Worm (Caenorhabditis elegans) whole organism, L3 larva: ENCODE results near the gene dro-1.
A peak's percentile ranks its signal among the peaks of the same experiment; 100 is the strongest.

ENCODE experiments used
- R02D3.7 ChIP-seq: fragments of 150-350 bp; optimal IDR thresholded peaks from 2 replicates; lab custom pipeline; 2014; ENCODE audit warnings: missing biosample characterization, missing genetic modification characterization
- ZK546.5 ChIP-seq: sonication (generic microtip); optimal IDR thresholded peaks from 2 replicates; lab custom pipeline; 2017; ENCODE audit warnings: missing biosample characterization, missing genetic modification characterization
- aly-2 ChIP-seq: fragments of 150-350 bp; optimal IDR thresholded peaks from 2 replicates; lab custom pipeline; 2014; ENCODE audit warnings: missing biosample characterization, missing genetic modification characterization
- ama-1 ChIP-seq: fragments of 150-350 bp; optimal IDR thresholded peaks from 2 replicates; lab custom pipeline; 2018
- ceh-16 ChIP-seq: sonication (generic microtip); optimal IDR thresholded peaks from 2 replicates; lab custom pipeline; 2017; ENCODE audit warnings: missing biosample characterization, missing genetic modification characterization
- daf-12 ChIP-seq: fragments of 150-350 bp; optimal IDR thresholded peaks from 2 replicates; lab custom pipeline; 2014; ENCODE audit warnings: missing biosample characterization, missing genetic modification reagents, missing genetic modification characterization
- elt-1 ChIP-seq: fragments of 150-350 bp; optimal IDR thresholded peaks from 2 replicates; lab custom pipeline; 2014; ENCODE audit warnings: missing biosample characterization, missing genetic modification characterization
- elt-2 ChIP-seq: sonication (generic microtip); optimal IDR thresholded peaks from 2 replicates; lab custom pipeline; 2016; ENCODE audit warnings: missing genetic modification reagents, mild to moderate bottlenecking, missing genetic modification characterization, missing compliant biosample characterization
- eor-1 ChIP-seq, 2 experiments: fragments of 150-350 bp; optimal IDR thresholded peaks; 2 replicates each; lab custom pipeline; 2014 to 2018; ENCODE audit warnings: missing biosample characterization in 2 of 2, missing genetic modification characterization in 2 of 2
- fkh-2 ChIP-seq: fragments of 150-350 bp; optimal IDR thresholded peaks from 2 replicates; lab custom pipeline; 2014; ENCODE audit warnings: missing biosample characterization, missing genetic modification reagents, missing genetic modification characterization
- fos-1 ChIP-seq: fragments of 150-350 bp; optimal IDR thresholded peaks from 2 replicates; lab custom pipeline; 2014; ENCODE audit warnings: missing biosample characterization, missing genetic modification characterization
- hmg-11 ChIP-seq: sonication (generic microtip); optimal IDR thresholded peaks from 2 replicates; lab custom pipeline; 2016; ENCODE audit warnings: missing genetic modification characterization, missing compliant biosample characterization
- jun-1 ChIP-seq: fragments of 150-350 bp; optimal IDR thresholded peaks from 2 replicates; lab custom pipeline; 2014; ENCODE audit warnings: missing biosample characterization, missing genetic modification reagents, missing genetic modification characterization
- lin-15B ChIP-seq: fragments of 150-350 bp; optimal IDR thresholded peaks from 2 replicates; lab custom pipeline; 2014; ENCODE audit warnings: missing biosample characterization, missing genetic modification characterization
- lin-39 ChIP-seq: fragments of 150-350 bp; optimal IDR thresholded peaks from 2 replicates; lab custom pipeline; 2018; ENCODE audit warnings: missing biosample characterization, missing genetic modification reagents, missing genetic modification characterization
- lsy-12 ChIP-seq: sonication (generic microtip); optimal IDR thresholded peaks from 2 replicates; lab custom pipeline; 2016; ENCODE audit warnings: mild to moderate bottlenecking, missing genetic modification characterization, missing compliant biosample characterization
- mml-1 ChIP-seq: fragments of 150-350 bp; sonication (generic microtip); optimal IDR thresholded peaks from 3 replicates; lab custom pipeline; 2014; ENCODE audit warnings: missing biosample characterization, missing genetic modification characterization
- nfya-1 ChIP-seq: sonication (generic microtip); optimal IDR thresholded peaks from 2 replicates; lab custom pipeline; 2017; ENCODE audit warnings: missing genetic modification characterization, mild to moderate bottlenecking, missing compliant biosample characterization, antibody characterized with exemption, moderate library complexity; ENCODE audit not compliant: insufficient read depth
- nhr-12 ChIP-seq: fragments of 150-350 bp; optimal IDR thresholded peaks from 2 replicates; lab custom pipeline; 2014; ENCODE audit warnings: missing biosample characterization, missing genetic modification characterization
- nhr-25 ChIP-seq: sonication (generic microtip); optimal IDR thresholded peaks from 2 replicates; lab custom pipeline; 2017; ENCODE audit warnings: missing biosample characterization, missing genetic modification characterization
- nhr-28 ChIP-seq: fragments of 150-350 bp; optimal IDR thresholded peaks from 2 replicates; lab custom pipeline; 2014; ENCODE audit warnings: missing biosample characterization, missing genetic modification characterization
- nhr-67 ChIP-seq: fragments of 150-350 bp; optimal IDR thresholded peaks from 2 replicates; lab custom pipeline; 2014; ENCODE audit warnings: missing biosample characterization, missing genetic modification characterization
- nhr-76 ChIP-seq: fragments of 150-350 bp; sonication (generic microtip); optimal IDR thresholded peaks from 5 replicates; lab custom pipeline; 2014; ENCODE audit warnings: missing biosample characterization, missing genetic modification characterization
- pha-4 ChIP-seq: fragments of 150-350 bp; optimal IDR thresholded peaks from 2 replicates; lab custom pipeline; 2014; ENCODE audit warnings: missing biosample characterization, missing genetic modification reagents, missing genetic modification characterization
- pqm-1 ChIP-seq: fragments of 150-350 bp; optimal IDR thresholded peaks from 2 replicates; lab custom pipeline; 2017; ENCODE audit warnings: missing biosample characterization, missing genetic modification characterization, inconsistent platforms
- skn-1 ChIP-seq: fragments of 150-350 bp; optimal IDR thresholded peaks from 2 replicates; lab custom pipeline; 2014; ENCODE audit warnings: missing biosample characterization, missing genetic modification characterization
- snpc-4 ChIP-seq: fragments of 150-350 bp; optimal IDR thresholded peaks from 2 replicates; lab custom pipeline; 2014; ENCODE audit warnings: missing biosample characterization, missing genetic modification characterization
- tbx-2 ChIP-seq: sonication (generic microtip); optimal IDR thresholded peaks from 2 replicates; lab custom pipeline; 2016; ENCODE audit warnings: mild to moderate bottlenecking, missing genetic modification characterization, missing compliant biosample characterization
- unc-39 ChIP-seq: sonication (generic microtip); optimal IDR thresholded peaks from 4 replicates; lab custom pipeline; 2017; ENCODE audit warnings: missing biosample characterization, missing genetic modification characterization
- unc-62 ChIP-seq: fragments of 150-350 bp; sonication (generic microtip); optimal IDR thresholded peaks from 4 replicates; lab custom pipeline; 2014; ENCODE audit warnings: missing biosample characterization, missing genetic modification reagents, missing genetic modification characterization
- zag-1 ChIP-seq: fragments of 150-350 bp; optimal IDR thresholded peaks from 2 replicates; lab custom pipeline; 2014; ENCODE audit warnings: missing biosample characterization, missing genetic modification characterization
- ztf-11 ChIP-seq: fragments of 150-350 bp; optimal IDR thresholded peaks from 2 replicates; lab custom pipeline; 2014; ENCODE audit warnings: missing biosample characterization, missing genetic modification characterization
- ztf-4 ChIP-seq: fragments of 150-350 bp; optimal IDR thresholded peaks from 2 replicates; lab custom pipeline; 2014; ENCODE audit warnings: missing biosample characterization, missing genetic modification characterization

The dro-1 gene

DNA sequence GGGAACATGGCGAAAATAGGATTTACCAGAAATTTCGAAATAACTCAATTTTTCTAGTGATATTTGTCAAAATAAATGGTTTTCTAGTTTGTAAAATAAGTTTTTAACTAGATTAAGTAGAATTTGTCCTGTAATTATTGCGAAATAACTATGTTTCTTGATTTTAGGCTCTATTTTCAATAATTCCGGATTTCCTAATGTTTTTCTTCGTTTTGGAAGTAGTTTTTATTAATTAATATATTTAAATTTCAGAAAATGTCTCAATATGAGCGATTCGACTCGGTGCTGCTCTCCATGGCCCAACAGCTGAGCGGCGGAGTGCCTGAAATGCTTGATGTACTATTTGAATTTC, 1.2 kb upstream of the dro-1 start, which contains the start of gene nud-1:
Gene nud-1, plus strand, starts transcription at position 253 of the 352 bp plus-strand sequence.
- no peak for TF ChIP-seq ZK546.5 (tag; lab: Kevin White, UChicago)
- TF ChIP-seq hmg-11 (tag; lab: Kevin White, UChicago), result no peak
- no peak for TF ChIP-seq aly-2 (tag; lab: Kevin White, UChicago)
- no peak for TF ChIP-seq unc-39 (tag; lab: Kevin White, UChicago)
- no peak for TF ChIP-seq nhr-25 (tag; lab: Kevin White, UChicago)
- no peak for TF ChIP-seq ztf-11 (tag; lab: Kevin White, UChicago)

DNA sequence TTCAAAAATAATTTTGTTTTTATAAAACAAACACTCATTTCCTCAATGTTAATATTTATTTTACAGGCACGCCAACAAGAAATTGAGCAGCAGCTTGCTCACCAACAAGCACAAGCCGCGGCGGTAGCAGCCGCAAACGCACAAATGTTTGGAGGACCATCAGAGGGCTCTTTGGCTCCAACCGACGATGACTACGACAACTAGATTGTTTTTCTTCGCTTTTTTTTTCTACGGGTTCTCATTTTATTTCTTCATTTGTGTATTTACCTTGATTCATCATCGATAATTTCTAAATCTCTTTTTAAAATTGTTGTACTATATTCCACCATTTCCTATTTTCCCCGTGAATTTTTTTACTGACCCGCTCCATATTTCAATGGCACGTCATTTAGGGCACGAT, 633 bp downstream of the dro-1 start, which contains the start of gene ife-1:
Gene ife-1, plus strand, starts transcription at position 301 of the 400 bp plus-strand sequence.
- TF ChIP-seq unc-39 (tag; lab: Kevin White, UChicago), result no peak
- TF ChIP-seq aly-2 (tag; lab: Kevin White, UChicago), result no peak
- TF ChIP-seq ztf-11 (tag; lab: Kevin White, UChicago), result no peak
- no peak for TF ChIP-seq elt-2 (tag; lab: Kevin White, UChicago)
- TF ChIP-seq ztf-4 (tag; lab: Kevin White, UChicago), result no peak
- TF ChIP-seq daf-12 (tag; lab: Kevin White, UChicago), result no peak
- no peak for TF ChIP-seq fkh-2
- TF ChIP-seq nhr-12 (tag; lab: Kevin White, UChicago), result no peak

DNA sequence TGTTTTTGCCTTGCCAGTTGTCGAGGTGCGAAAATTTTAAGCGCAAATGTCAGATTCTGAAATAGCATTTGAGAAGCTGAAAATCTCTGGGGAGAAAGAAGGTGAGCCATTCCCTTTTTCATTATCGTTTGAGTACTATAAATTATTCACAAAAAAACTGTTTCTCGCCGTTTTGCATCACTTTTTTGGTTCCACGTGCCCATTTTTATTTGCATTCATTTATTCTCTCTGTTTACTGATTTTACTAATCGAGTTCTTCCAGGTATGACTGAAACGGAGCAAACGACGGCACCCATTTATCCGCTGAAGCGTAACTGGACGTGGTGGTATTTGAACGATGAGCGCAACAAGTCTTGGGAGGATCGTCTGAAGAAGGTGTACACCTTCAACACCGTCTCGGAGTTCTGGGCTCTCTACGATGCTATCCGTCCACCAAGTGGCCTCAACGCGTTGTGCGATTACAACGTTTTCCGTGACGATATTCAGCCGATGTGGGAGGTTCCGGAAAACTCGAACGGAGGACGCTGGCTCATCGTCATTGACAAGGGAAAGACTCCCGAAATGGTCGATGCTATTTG, 1.2 kb downstream of the dro-1 start:
- no peak for TF ChIP-seq fos-1 (tag; lab: Kevin White, UChicago)
- TF ChIP-seq lsy-12 (tag; lab: Kevin White, UChicago), result no peak
- no peak for TF ChIP-seq lin-39
- no peak for TF ChIP-seq tbx-2
- TF ChIP-seq ama-1 (lab: Kevin White, UChicago), result no peak
- TF ChIP-seq ceh-16 (tag; lab: Kevin White, UChicago), result no peak
- TF ChIP-seq lin-15B (tag; lab: Kevin White, UChicago), result no peak

DNA sequence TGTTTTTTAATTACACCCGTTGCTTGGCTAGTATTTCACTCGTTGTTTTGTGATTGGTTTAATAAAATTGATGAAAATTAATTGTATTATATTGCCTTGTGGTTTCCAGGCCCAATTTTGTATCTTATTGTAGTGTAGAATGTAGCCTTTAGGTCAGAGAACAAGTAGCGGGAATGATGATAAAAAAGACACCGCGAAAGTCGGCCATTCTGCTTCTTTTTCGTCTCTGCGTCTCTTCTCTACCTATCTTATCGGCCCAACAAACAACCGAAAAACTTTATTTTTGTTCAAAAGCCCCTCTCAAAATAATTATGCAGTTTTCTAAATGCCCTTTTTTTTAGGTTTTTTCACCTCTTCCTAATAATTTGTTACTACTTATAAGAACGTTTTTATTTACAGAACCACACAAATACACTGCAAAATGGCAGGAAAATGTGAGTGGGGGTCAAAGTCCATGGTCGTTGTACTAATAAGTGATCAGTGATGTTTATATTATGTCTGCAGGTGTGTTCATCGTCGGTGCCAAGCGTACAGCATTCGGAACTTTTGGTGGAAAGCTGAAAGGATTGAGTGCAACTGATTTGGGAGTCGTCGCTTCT, 2.2 kb downstream of the dro-1 start, which contains the start of gene acaa-2:
Gene acaa-2, plus strand, starts transcription at position 400 of the 599 bp plus-strand sequence.
- TF ChIP-seq pqm-1 (tag; lab: Kevin White, UChicago), result no peak
- no peak for TF ChIP-seq zag-1 (tag; lab: Kevin White, UChicago)
- no peak for TF ChIP-seq pha-4
- peak; percentile 34 for TF ChIP-seq hmg-11 (tag; lab: Kevin White, UChicago)
- TF ChIP-seq unc-62 (GFP tag; lab: Kevin White, UChicago), result no peak
- peak; percentile 56 for TF ChIP-seq elt-2 (tag; lab: Kevin White, UChicago)
- no peak for TF ChIP-seq ama-1 (lab: Kevin White, UChicago)
- TF ChIP-seq nfya-1, result peak; percentile 40
- peak; percentile 93 for TF ChIP-seq skn-1 (tag; lab: Kevin White, UChicago)
- TF ChIP-seq fos-1 (tag; lab: Kevin White, UChicago), result no peak
- no peak for TF ChIP-seq nhr-28 (tag; lab: Kevin White, UChicago)
- TF ChIP-seq elt-1, result no peak
- peak; percentile 35 for TF ChIP-seq nhr-25 (tag; lab: Kevin White, UChicago)
- no peak for TF ChIP-seq nhr-67 (tag; lab: Kevin White, UChicago)
- TF ChIP-seq R02D3.7 (tag; lab: Kevin White, UChicago), result no peak
- TF ChIP-seq lin-15B (tag; lab: Kevin White, UChicago), result peak; percentile 0
- TF ChIP-seq jun-1, result no peak
- no peak for TF ChIP-seq eor-1 (tag; optimal IDR thresholded peaks at IDR 0.05; lab: Kevin White, UChicago)
- no peak for TF ChIP-seq snpc-4 (tag; lab: Kevin White, UChicago)
- TF ChIP-seq mml-1 (tag; lab: Kevin White, UChicago), result no peak

DNA sequence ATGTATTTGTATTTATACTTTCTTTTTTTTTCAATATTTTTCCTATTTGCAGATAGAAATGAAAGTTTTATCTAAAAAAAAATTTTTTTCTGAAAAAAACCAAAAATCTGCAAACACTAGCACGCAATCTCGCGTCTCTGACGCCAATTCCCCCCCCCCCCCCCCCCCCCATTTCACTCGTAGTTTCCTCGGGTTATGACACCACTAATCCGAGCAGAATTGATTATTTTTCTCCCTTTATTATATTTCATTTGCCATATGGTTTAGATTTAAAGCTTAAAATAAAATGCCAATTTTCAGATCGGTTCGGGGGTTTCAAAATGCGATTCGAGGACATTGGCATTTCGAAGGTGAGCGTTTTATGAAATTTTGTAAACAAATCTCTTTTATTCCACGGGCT, 4.3 kb downstream of the dro-1 start, which contains the start of gene mtm-6:
Gene mtm-6, plus strand, starts transcription at position 301 of the 400 bp plus-strand sequence.
- TF ChIP-seq nhr-76 (tag; lab: Kevin White, UChicago), result no peak
- peak; percentile 24 for TF ChIP-seq lsy-12 (tag; lab: Kevin White, UChicago)
- TF ChIP-seq elt-2 (tag; lab: Kevin White, UChicago), result peak; percentile 22
- TF ChIP-seq hmg-11 (tag; lab: Kevin White, UChicago), result peak; percentile 11
- TF ChIP-seq, all 47 proteins: peak for 3
